Fruit fly (Drosophila melanogaster): ENCODE data around the gene CG42661.

dm6 chr3L:7475270-7475669 is 10.0 kb downstream of the CG42661 start, which contains the start of gene CG43292:
- TF ChIP-seq psq (optimal IDR thresholded peaks at IDR 0.05) (no peak), EcR (GFP tag; optimal IDR thresholded peaks at IDR 0.05) (no peak), CG8478 (optimal IDR thresholded peaks at IDR 0.05) (no peak), pan (optimal IDR thresholded peaks at IDR 0.05) (no peak)

Data from whole organism.